Worm (Caenorhabditis elegans) whole organism, late embryonic: Measurements from ENCODE around the gene F35D2.2.

ENCODE experiments used
- ama-1 ChIP-seq: fragments of 150-350 bp; optimal IDR thresholded peaks from 2 replicates; lab custom pipeline; 2014
- dve-1 ChIP-seq: sonication (generic microtip); optimal IDR thresholded peaks from 2 replicates; lab custom pipeline; 2017; ENCODE audit warnings: antibody characterized with exemption, mild to moderate bottlenecking, missing genetic modification characterization, missing compliant biosample characterization
- lin-11 ChIP-seq: fragments of 200-800 bp; sonication (Bioruptor generic); optimal IDR thresholded peaks from 2 replicates; lab custom pipeline; 2018; ENCODE audit warnings: mild to moderate bottlenecking, missing genetic modification characterization, missing compliant biosample characterization
- nhr-232 ChIP-seq: sonication (generic microtip); optimal IDR thresholded peaks from 2 replicates; lab custom pipeline; 2016; ENCODE audit warnings: missing genetic modification characterization, missing compliant biosample characterization

DNA sequence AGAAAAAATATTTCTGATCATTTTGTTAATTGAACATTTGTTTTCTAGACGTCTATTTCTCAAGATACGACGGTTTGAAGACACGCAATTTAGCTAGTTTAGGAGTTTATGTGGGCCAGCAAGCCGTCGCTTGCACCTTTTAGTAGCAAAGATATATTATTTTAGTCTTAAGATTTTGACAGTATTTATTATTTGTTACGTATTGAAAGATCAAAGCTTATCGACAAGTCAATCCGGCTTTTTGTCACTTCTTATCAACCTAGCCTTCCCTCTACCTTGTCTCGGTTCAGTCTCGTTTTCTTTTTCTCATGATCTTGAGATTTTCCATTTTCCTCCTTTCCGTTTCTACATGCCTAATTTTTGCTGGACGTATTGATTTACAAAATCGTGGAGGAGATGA, at the start of gene F35D2.2:
- TF ChIP-seq dve-1: no peak
- no peak for TF ChIP-seq ama-1 (lab: Kevin White, UChicago)
- TF ChIP-seq nhr-232 (tag; lab: Kevin White, UChicago): no peak
- no peak for TF ChIP-seq lin-11 (tag; lab: Kevin White, UChicago)
